Fruit fly (Drosophila melanogaster) whole organism, embryonic: ENCODE data around the gene CG13721.

ENCODE experiments used
- Awh ChIP-seq: fragments of 200-800 bp; sonication (Bioruptor generic); IDR thresholded peaks from 2 replicates; pipeline ENCODE4, ENCODE4 v1.3.6; 2022; ENCODE audit warnings: missing biosample characterization, missing genetic modification characterization
- BtbVII ChIP-seq: fragments of 200-800 bp; sonication (Bioruptor generic); optimal IDR thresholded peaks from 3 replicates; lab custom pipeline; 2017; ENCODE audit warnings: missing biosample characterization, mild to moderate bottlenecking, missing genetic modification characterization
- CG10267 ChIP-seq: fragments of 200-800 bp; sonication (Bioruptor generic); optimal IDR thresholded peaks from 2 replicates; lab custom pipeline; 2018; ENCODE audit warnings: missing biosample characterization, mild to moderate bottlenecking, missing genetic modification characterization, moderate library complexity
- CG10366 ChIP-seq: fragments of 200-800 bp; sonication (Bioruptor generic); IDR thresholded peaks from 2 replicates; pipeline ENCODE4 v1.3.6; 2022; ENCODE audit warnings: missing biosample characterization, missing genetic modification characterization
- CG11695 ChIP-seq: fragments of 200-800 bp; sonication (Bioruptor generic); IDR thresholded peaks from 3 replicates; pipeline ENCODE4 v1.3.6; 2022; ENCODE audit warnings: missing biosample characterization, missing genetic modification characterization
- CG12769 ChIP-seq: fragments of 200-800 bp; sonication (Bioruptor generic); optimal IDR thresholded peaks from 2 replicates; lab custom pipeline; 2019; ENCODE audit warnings: missing biosample characterization, mild to moderate bottlenecking, missing genetic modification characterization, moderate library complexity
- CG13775 ChIP-seq: fragments of 200-800 bp; sonication (Bioruptor generic); optimal IDR thresholded peaks from 3 replicates; lab custom pipeline; 2017; ENCODE audit warnings: missing biosample characterization, mild to moderate bottlenecking, missing genetic modification characterization
- CG17361 ChIP-seq: fragments of 200-800 bp; sonication (Bioruptor generic); IDR thresholded peaks from 3 replicates; pipeline ENCODE4 v1.3.6; 2022; ENCODE audit warnings: missing biosample characterization, missing genetic modification characterization
- CG17612 ChIP-seq: fragments of 200-800 bp; sonication (Bioruptor generic); IDR thresholded peaks from 2 replicates; pipeline ENCODE4 v1.3.6; 2022; ENCODE audit warnings: missing biosample characterization, missing genetic modification characterization
- CG2889 ChIP-seq: fragments of 200-800 bp; sonication (Bioruptor generic); IDR thresholded peaks from 3 replicates; pipeline ENCODE4 v1.3.6; 2022; ENCODE audit warnings: missing biosample characterization, missing genetic modification characterization
- CG34422 ChIP-seq: fragments of 200-800 bp; sonication (Bioruptor generic); IDR thresholded peaks from 3 replicates; pipeline ENCODE4 v1.3.6; 2022; ENCODE audit warnings: missing biosample characterization, missing genetic modification characterization
- CG6813 ChIP-seq: fragments of 200-800 bp; sonication (Bioruptor generic); optimal IDR thresholded peaks from 2 replicates; lab custom pipeline; 2017; ENCODE audit warnings: missing biosample characterization, missing genetic modification characterization, mild to moderate bottlenecking, moderate library complexity, missing genetic modification reagents
- CG7745 ChIP-seq: fragments of 200-800 bp; sonication (Bioruptor generic); optimal IDR thresholded peaks from 2 replicates; lab custom pipeline; 2018; ENCODE audit warnings: missing biosample characterization, mild to moderate bottlenecking, missing genetic modification characterization, moderate library complexity
- CG8290 ChIP-seq, 3 experiments: fragments of 200-800 bp; sonication (Bioruptor generic); optimal IDR thresholded peaks; 2 replicates each; lab custom pipeline; 2016 to 2019; ENCODE audit warnings: missing biosample characterization in 3 of 3, missing genetic modification characterization in 3 of 3, mild to moderate bottlenecking in 2 of 3, moderate library complexity in 1 of 3
- CG8924 ChIP-seq: fragments of 200-800 bp; optimal IDR thresholded peaks from 3 replicates; lab custom pipeline; 2019; ENCODE audit warnings: missing biosample characterization, mild to moderate bottlenecking, missing genetic modification characterization, moderate library complexity
- CHES-1-like ChIP-seq: fragments of 200-800 bp; sonication (Bioruptor generic); optimal IDR thresholded peaks from 2 replicates; lab custom pipeline; 2016; ENCODE audit warnings: missing biosample characterization, missing genetic modification characterization
- CoRest ChIP-seq: fragments of 200-800 bp; sonication (Bioruptor generic); optimal IDR thresholded peaks from 3 replicates; lab custom pipeline; 2018; ENCODE audit warnings: missing biosample characterization, mild to moderate bottlenecking, missing genetic modification characterization, moderate library complexity
- E2f2 ChIP-seq: fragments of 200-800 bp; sonication (Bioruptor generic); IDR thresholded peaks from 2 replicates; pipeline ENCODE4 v1.3.6; 2022; ENCODE audit warnings: missing biosample characterization, missing genetic modification characterization
- HmgD ChIP-seq: fragments of 200-800 bp; sonication (Bioruptor generic); optimal IDR thresholded peaks from 3 replicates; lab custom pipeline; 2016; ENCODE audit warnings: missing biosample characterization, missing genetic modification characterization
- Hr51 ChIP-seq, 2 experiments: fragments of 200-800 bp; sonication (Bioruptor generic); optimal IDR thresholded peaks; 2 replicates in 1 of 2; 3 replicates in 1 of 2; lab custom pipeline; 2016 to 2018; ENCODE audit warnings: missing biosample characterization in 2 of 2, missing genetic modification characterization in 2 of 2, mild to moderate bottlenecking in 1 of 2, moderate library complexity in 1 of 2
- Hr78 ChIP-seq, 2 experiments: fragments of 200-800 bp in 1 of 2; fragments of >200 bp in 1 of 2; sonication (Bioruptor generic) in 1 of 2; optimal IDR thresholded peaks; 2 replicates each; lab custom pipeline; 2017 to 2019; ENCODE audit warnings: missing biosample characterization in 2 of 2, missing genetic modification characterization in 2 of 2, mild to moderate bottlenecking in 1 of 2, moderate library complexity in 1 of 2
- Lpt ChIP-seq: fragments of >200 bp; optimal IDR thresholded peaks from 2 replicates; lab custom pipeline; 2018; ENCODE audit warnings: missing biosample characterization, missing genetic modification characterization
- Meics ChIP-seq: fragments of 200-800 bp; sonication (Bioruptor generic); optimal IDR thresholded peaks from 2 replicates; lab custom pipeline; 2017; ENCODE audit warnings: missing biosample characterization, mild to moderate bottlenecking, missing genetic modification characterization
- Nf-YC ChIP-seq: fragments of 200-800 bp; optimal IDR thresholded peaks from 3 replicates; lab custom pipeline; 2019; ENCODE audit warnings: missing biosample characterization, mild to moderate bottlenecking, missing genetic modification characterization, moderate library complexity
- Oaz ChIP-seq: fragments of 200-800 bp; sonication (Bioruptor generic); IDR thresholded peaks from 2 replicates; pipeline ENCODE4 v1.3.6; 2022; ENCODE audit warnings: missing biosample characterization, missing genetic modification characterization
- Oli ChIP-seq: fragments of 200-800 bp; sonication (Bioruptor generic); optimal IDR thresholded peaks from 2 replicates; lab custom pipeline; 2018; ENCODE audit warnings: missing biosample characterization, mild to moderate bottlenecking, missing genetic modification characterization, moderate library complexity
- Sox100B ChIP-seq: fragments of 200-800 bp; sonication (Bioruptor generic); optimal IDR thresholded peaks from 3 replicates; lab custom pipeline; 2018; ENCODE audit warnings: missing biosample characterization, mild to moderate bottlenecking, missing genetic modification characterization
- Spps ChIP-seq: fragments of 200-800 bp; sonication (Bioruptor generic); optimal IDR thresholded peaks from 2 replicates; lab custom pipeline; 2018; ENCODE audit warnings: missing biosample characterization, mild to moderate bottlenecking, missing genetic modification characterization
- Sry-β ChIP-seq: fragments of 200-800 bp; sonication (Bioruptor generic); optimal IDR thresholded peaks from 2 replicates; lab custom pipeline; 2018; ENCODE audit warnings: missing biosample characterization, mild to moderate bottlenecking, missing genetic modification characterization, moderate library complexity
- ab ChIP-seq: fragments of 200-800 bp; sonication (Bioruptor generic); optimal IDR thresholded peaks from 2 replicates; lab custom pipeline; 2016; ENCODE audit warnings: missing biosample characterization, missing genetic modification characterization
- bsh ChIP-seq, 2 experiments: fragments of 200-800 bp; sonication (Bioruptor generic); optimal IDR thresholded peaks; 2 replicates each; lab custom pipeline; 2017 to 2018; ENCODE audit warnings: mild to moderate bottlenecking in 2 of 2, missing biosample characterization in 2 of 2, missing genetic modification characterization in 2 of 2, moderate library complexity in 1 of 2
- chinmo ChIP-seq: fragments of 200-800 bp; sonication (Bioruptor generic); IDR thresholded peaks from 4 replicates; pipeline ENCODE4 v1.3.6; 2022; ENCODE audit warnings: missing biosample characterization, missing genetic modification characterization; ENCODE audit not compliant: partially characterized antibody
- ci ChIP-seq: fragments of 200-800 bp; sonication (Bioruptor generic); IDR thresholded peaks from 3 replicates; pipeline ENCODE4 v1.3.6; 2022; ENCODE audit warnings: missing biosample characterization, missing genetic modification characterization
- danr ChIP-seq: fragments of 200-800 bp; sonication (Bioruptor generic); IDR thresholded peaks from 2 replicates; pipeline ENCODE4 v1.3.6; 2022; ENCODE audit warnings: missing biosample characterization, missing genetic modification characterization
- gsb ChIP-seq: fragments of 200-800 bp; sonication (Bioruptor generic); IDR thresholded peaks from 2 replicates; pipeline ENCODE4 v1.3.6; 2022; ENCODE audit warnings: missing biosample characterization, missing genetic modification characterization
- gsb-n ChIP-seq: fragments of 200-800 bp; sonication (Bioruptor generic); optimal IDR thresholded peaks from 3 replicates; lab custom pipeline; 2018; ENCODE audit warnings: missing biosample characterization, mild to moderate bottlenecking, missing genetic modification characterization
- mirr ChIP-seq: fragments of 200-800 bp; sonication (Bioruptor generic); optimal IDR thresholded peaks from 3 replicates; lab custom pipeline; 2018; ENCODE audit warnings: missing biosample characterization, mild to moderate bottlenecking, missing genetic modification characterization
- nerfin-1 ChIP-seq: fragments of 200-800 bp; sonication (Bioruptor generic); optimal IDR thresholded peaks from 3 replicates; lab custom pipeline; 2019; ENCODE audit warnings: missing biosample characterization, mild to moderate bottlenecking, missing genetic modification characterization, moderate library complexity
- nmo ChIP-seq: fragments of 200-800 bp; sonication (Bioruptor generic); optimal IDR thresholded peaks from 2 replicates; lab custom pipeline; 2018; ENCODE audit warnings: missing biosample characterization, mild to moderate bottlenecking, missing genetic modification characterization, moderate library complexity
- onecut ChIP-seq: fragments of 200-800 bp; sonication (Bioruptor generic); IDR thresholded peaks from 2 replicates; pipeline ENCODE4 v1.3.6; 2022; ENCODE audit warnings: missing biosample characterization, missing genetic modification characterization
- pros ChIP-seq: fragments of 200-800 bp; sonication (Bioruptor generic); optimal IDR thresholded peaks from 3 replicates; lab custom pipeline; 2019; ENCODE audit warnings: missing biosample characterization, mild to moderate bottlenecking, missing genetic modification characterization, moderate library complexity
- sens ChIP-seq: fragments of 200-800 bp; sonication (Bioruptor generic); peaks from one replicate; lab custom pipeline; 2016; ENCODE audit warnings: missing biosample characterization, missing genetic modification characterization
- sob ChIP-seq: fragments of 200-800 bp; sonication (Bioruptor generic); IDR thresholded peaks from 2 replicates; pipeline ENCODE4 v1.3.6; 2022; ENCODE audit warnings: missing biosample characterization, missing genetic modification characterization
- ssp ChIP-seq: fragments of 200-800 bp; sonication (Bioruptor generic); IDR thresholded peaks from 2 replicates; pipeline ENCODE4 v1.3.6; 2022; ENCODE audit warnings: missing biosample characterization, missing genetic modification characterization
- toy ChIP-seq: fragments of 200-800 bp; sonication (Bioruptor generic); IDR thresholded peaks from 2 replicates; pipeline ENCODE4 v1.3.6; 2022; ENCODE audit warnings: missing biosample characterization, missing genetic modification characterization
- wor ChIP-seq: fragments of 200-800 bp; sonication (Bioruptor generic); IDR thresholded peaks from 2 replicates; pipeline ENCODE4 v1.3.6; 2022; ENCODE audit warnings: missing biosample characterization, missing genetic modification characterization

The CG13721 gene

dm6 chr3L:4463773-4464301, 33.7 kb downstream of the CG13721 start, which contains the start of gene CG15024:
TSS of gene CG15024 (minus strand) at chr3L:4463823.
- TF ChIP-seq CG8290 (GFP tag; optimal IDR thresholded peaks at IDR 0.05; lab: Kevin White, UChicago) (no peak), CG8290 (tag; optimal IDR thresholded peaks at IDR 0.05; lab: Kevin White, UChicago) (peak in 1 of 2 experiments; percentile 24), pros (peak; percentile 83), Spps (tag; lab: Kevin White, UChicago) (no peak), Awh (0 out of 2 replicates have a peak, but pooled peaks have one; percentile 7), chinmo (GFP tag; lab: Robert Waterston, UW) (peak; percentile 92; the same call in 2 of the 4 replicates), Nf-YC (no peak), sens (peak; percentile 38), mirr (GFP tag; lab: Kevin White, UChicago) (peak; percentile 6), CG12769 (tag; lab: Kevin White, UChicago) (peak; percentile 1), Hr78 (GFP tag; optimal IDR thresholded peaks at IDR 0.05; lab: Kevin White, UChicago) (peak in 1 of 2 experiments; percentile 78)

- peak; percentile 53; the same call in 1 of the 3 replicates for TF ChIP-seq CG11695
- TF ChIP-seq Hr51 (GFP tag; optimal IDR thresholded peaks at IDR 0.05; lab: Kevin White, UChicago): peak in 1 of 2 experiments; percentile 48
- TF ChIP-seq gsb: no peak
- TF ChIP-seq CG17612: no peak
- TF ChIP-seq CG6813 (GFP tag; lab: Kevin White, UChicago): no peak
- no peak for TF ChIP-seq HmgD
- TF ChIP-seq CoRest (tag; lab: Kevin White, UChicago): peak; percentile 35
- TF ChIP-seq wor (GFP tag; lab: Robert Waterston, UW): no peak
- peak; percentile 42 for TF ChIP-seq Meics (GFP tag; lab: Kevin White, UChicago)
- 0 out of 2 replicates have a peak, but pooled peaks have one; percentile 7 for TF ChIP-seq E2f2 (GFP tag; lab: Robert Waterston, UW)
- peak; percentile 19 for TF ChIP-seq CG8924
- TF ChIP-seq danr (GFP tag; lab: Robert Waterston, UW): 0 out of 2 replicates have a peak, but pooled peaks have one; percentile 7
- TF ChIP-seq bsh (GFP tag; optimal IDR thresholded peaks at IDR 0.05; lab: Kevin White, UChicago): peak in 1 of 2 experiments; percentile 7
- no peak for TF ChIP-seq gsb-n (tag; lab: Kevin White, UChicago)
- TF ChIP-seq chinmo (GFP tag; lab: Robert Waterston, UW): 0 out of 4 replicates have a peak, but pooled peaks have one; percentile 39
- no peak for TF ChIP-seq toy (GFP tag; lab: Robert Waterston, UW)
- TF ChIP-seq nerfin-1: no peak
- TF ChIP-seq nmo (GFP tag; lab: Kevin White, UChicago): peak; percentile 11
- TF ChIP-seq CG7745 (tag; lab: Kevin White, UChicago): no peak
- TF ChIP-seq BtbVII (GFP tag; lab: Kevin White, UChicago): peak; percentile 38
- TF ChIP-seq ab (GFP tag; lab: Kevin White, UChicago): no peak
- no peak for TF ChIP-seq CG10366
- peak; percentile 5 for TF ChIP-seq CG10267 (tag; lab: Kevin White, UChicago)
- peak; percentile 24; the same call in 1 of the 2 replicates for TF ChIP-seq ssp
- 0 out of 3 replicates have a peak, but pooled peaks have one; percentile 30 for TF ChIP-seq CG17361 (GFP tag; lab: Robert Waterston, UW)
- 0 out of 3 replicates have a peak, but pooled peaks have one; percentile 31 for TF ChIP-seq CG2889
- TF ChIP-seq Oaz (GFP tag; lab: Robert Waterston, UW): no peak
- peak; percentile 43 for TF ChIP-seq Oli (tag; lab: Kevin White, UChicago)
- peak; percentile 0 for TF ChIP-seq Sox100B (GFP tag; lab: Kevin White, UChicago)
- TF ChIP-seq CG34422 (GFP tag; lab: Robert Waterston, UW): 0 out of 3 replicates have a peak, but pooled peaks have one; percentile 27
- TF ChIP-seq Lpt: no peak
- TF ChIP-seq CHES-1-like (GFP tag; lab: Kevin White, UChicago): no peak
- TF ChIP-seq sob (GFP tag; lab: Robert Waterston, UW): 0 out of 2 replicates have a peak, but pooled peaks have one; percentile 19
- TF ChIP-seq Sry-β (GFP tag; lab: Kevin White, UChicago): no peak
- 0 out of 3 replicates have a peak, but pooled peaks have one; percentile 36 for TF ChIP-seq ci
- TF ChIP-seq onecut (GFP tag; lab: Robert Waterston, UW): peak; percentile 51; the same call in 1 of the 2 replicates
- no peak for TF ChIP-seq CG13775 (GFP tag; lab: Kevin White, UChicago)
Measured at dm6 chr3L:4461454-4462045, 36.0 kb downstream of the CG13721 start, which contains the start of gene CG15023. TSS of gene CG15023 (minus strand) at chr3L:4461504.
